Worm (Caenorhabditis elegans): ENCODE measurements around the gene cyp-13A12.

The cyp-13A12 gene

DNA sequence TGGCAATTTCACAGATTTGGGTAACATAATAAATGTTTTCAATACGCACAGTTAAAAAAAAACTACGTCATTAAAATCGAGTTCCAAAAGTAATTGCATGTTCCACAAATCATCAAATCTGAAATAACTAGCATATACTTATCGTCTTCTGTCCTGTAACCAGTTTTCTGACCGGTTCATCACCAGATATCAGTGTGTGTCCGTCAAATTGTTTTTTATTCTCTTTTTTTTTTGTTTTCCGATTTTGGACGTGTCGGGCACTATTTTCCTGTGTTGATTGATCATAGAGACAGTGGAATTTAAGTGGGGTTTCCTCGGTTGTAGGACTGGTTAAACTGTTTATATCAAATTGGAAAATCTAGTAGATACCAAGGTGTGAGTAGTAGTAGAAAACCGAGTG lies 10.4 kb upstream of the cyp-13A12 start:
- TF ChIP-seq him-1 (tag; optimal IDR thresholded peaks at IDR 0.05) (no peak), dao-5 (tag; optimal IDR thresholded peaks at IDR 0.05) (no peak), W03F9.2 (tag; optimal IDR thresholded peaks at IDR 0.05) (no peak)

DNA sequence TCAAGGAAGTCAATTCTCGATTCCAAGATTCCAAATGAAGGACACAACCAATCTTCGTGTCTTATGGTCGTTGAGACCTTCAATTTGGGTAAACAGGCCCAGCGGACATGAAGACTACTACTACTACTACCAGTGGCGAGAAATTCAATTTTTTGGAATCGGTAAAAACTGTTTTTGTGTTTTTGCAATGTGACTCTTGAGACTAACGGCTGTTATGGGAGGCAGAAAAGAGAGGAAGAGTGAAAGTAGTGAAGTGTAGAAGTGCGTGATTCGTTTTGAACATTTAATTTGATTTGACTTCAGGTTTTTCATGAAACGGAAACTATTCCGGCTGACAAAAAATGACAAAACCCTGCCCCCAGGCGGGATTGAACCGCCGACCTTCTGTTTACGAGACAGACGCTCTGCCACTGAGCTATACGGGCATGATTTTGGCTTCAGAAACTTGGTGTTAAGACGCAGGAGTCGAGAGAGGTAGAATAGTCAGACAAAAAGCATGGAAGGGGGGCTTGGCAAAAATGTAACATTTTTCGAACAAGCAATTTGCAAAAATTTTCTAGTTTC lies 8.5 kb upstream of the cyp-13A12 start:
- TF ChIP-seq him-1 (tag; optimal IDR thresholded peaks at IDR 0.05) (peak; percentile 6), dao-5 (tag; optimal IDR thresholded peaks at IDR 0.05) (peak; percentile 51), W03F9.2 (tag; optimal IDR thresholded peaks at IDR 0.05) (peak; percentile 56)

DNA sequence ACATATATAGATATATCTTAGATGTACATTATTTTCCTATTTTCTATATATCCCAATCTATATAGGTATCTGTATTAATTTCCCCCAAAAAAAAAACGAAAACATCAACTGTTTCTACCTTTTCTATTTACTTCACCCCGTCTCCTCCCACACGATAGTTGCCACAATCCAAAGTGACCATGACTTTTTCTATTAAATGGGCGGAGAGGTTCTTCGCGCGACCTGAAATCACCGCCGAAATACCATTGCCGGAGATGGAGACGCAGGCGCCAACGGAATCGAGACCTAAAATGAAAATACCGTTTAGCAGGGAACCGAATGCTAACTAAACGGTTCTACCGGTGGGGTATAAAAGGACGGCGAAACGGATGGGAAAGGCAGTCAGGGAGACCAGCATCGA lies 5.7 kb upstream of the cyp-13A12 start, which contains the start of gene col-98:
Gene col-98 (plus strand): TSS at position 390 of the 400 bp plus-strand sequence.
- TF ChIP-seq W03F9.2 (tag; optimal IDR thresholded peaks at IDR 0.05): no peak
- TF ChIP-seq dao-5 (tag; optimal IDR thresholded peaks at IDR 0.05): no peak
- no peak for TF ChIP-seq him-1 (tag; optimal IDR thresholded peaks at IDR 0.05)

DNA sequence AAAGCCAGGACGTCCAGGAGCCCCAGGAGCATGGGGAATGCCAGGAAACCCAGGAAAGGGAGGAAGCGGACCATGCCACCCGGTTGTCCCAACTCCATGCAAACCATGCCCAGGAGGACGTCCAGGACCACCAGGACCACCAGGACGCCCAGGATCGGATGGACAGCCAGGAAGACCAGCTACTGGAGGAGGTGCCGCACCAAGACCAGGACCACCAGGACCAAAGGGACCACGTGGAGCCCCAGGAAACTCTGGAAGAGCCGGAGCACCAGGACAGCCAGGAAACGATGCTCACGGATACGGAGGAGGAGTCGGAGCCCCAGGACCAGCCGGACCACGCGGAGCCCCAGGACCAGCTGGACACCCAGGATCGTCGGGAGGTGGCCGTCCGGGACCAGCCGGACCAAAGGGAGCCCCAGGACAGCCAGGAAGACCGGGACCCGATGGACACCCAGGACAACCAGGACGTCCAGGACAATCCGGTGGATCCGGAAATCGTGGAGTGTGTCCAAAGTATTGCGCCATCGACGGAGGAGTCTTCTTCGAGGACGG lies 4.7 kb upstream of the cyp-13A12 start:
- no peak for TF ChIP-seq dao-5 (tag; optimal IDR thresholded peaks at IDR 0.05)
- TF ChIP-seq W03F9.2 (tag; optimal IDR thresholded peaks at IDR 0.05): no peak
- no peak for TF ChIP-seq him-1 (tag; optimal IDR thresholded peaks at IDR 0.05)

DNA sequence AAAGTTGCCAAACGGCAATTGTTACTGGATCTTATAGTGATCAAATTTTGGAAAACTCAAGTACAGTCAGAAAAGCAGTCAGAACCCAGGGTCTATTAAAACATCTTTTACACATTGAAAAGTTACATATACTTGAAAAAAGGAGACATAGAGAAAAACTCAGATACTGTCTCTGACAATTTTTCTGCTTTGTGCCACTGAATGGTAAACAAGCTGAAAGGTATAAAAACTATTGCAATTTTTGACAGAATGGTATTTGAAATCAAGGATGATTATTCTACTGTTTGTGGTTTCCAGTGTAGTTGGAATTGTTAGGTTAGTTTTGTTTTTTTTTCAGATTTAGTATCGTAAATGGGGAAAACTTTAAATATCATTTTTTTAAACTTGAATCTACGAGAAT lies 3.6 kb upstream of the cyp-13A12 start, which contains the start of gene cyp-13A11:
Gene cyp-13A11 (plus strand): TSS at position 266 of the 400 bp plus-strand sequence.
- no peak for TF ChIP-seq W03F9.2 (tag; optimal IDR thresholded peaks at IDR 0.05)
- TF ChIP-seq dao-5 (tag; optimal IDR thresholded peaks at IDR 0.05): no peak
- no peak for TF ChIP-seq him-1 (tag; optimal IDR thresholded peaks at IDR 0.05)

DNA sequence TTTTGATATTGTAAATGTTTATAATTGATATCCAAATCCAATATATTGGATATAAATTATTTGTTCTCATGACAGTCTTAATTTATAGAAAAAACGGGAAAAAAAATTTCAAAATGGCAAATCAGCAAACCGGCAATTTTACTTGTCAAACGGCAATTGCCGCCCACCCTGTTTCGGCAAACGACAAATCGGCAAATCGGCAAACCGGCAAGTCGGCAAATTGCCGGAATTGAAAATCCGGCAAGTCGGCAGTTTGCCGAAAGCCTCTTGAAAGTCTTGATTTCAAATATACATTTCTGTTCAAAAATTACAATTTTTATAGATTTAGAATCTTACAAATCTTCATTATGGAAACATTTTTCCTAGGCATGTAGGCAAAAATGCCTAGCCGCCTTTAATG lies 3.6 kb downstream of the cyp-13A12 start:
- TF ChIP-seq him-1 (tag; optimal IDR thresholded peaks at IDR 0.05): no peak
- TF ChIP-seq dao-5 (tag; optimal IDR thresholded peaks at IDR 0.05): no peak
- TF ChIP-seq W03F9.2 (tag; optimal IDR thresholded peaks at IDR 0.05): no peak

DNA sequence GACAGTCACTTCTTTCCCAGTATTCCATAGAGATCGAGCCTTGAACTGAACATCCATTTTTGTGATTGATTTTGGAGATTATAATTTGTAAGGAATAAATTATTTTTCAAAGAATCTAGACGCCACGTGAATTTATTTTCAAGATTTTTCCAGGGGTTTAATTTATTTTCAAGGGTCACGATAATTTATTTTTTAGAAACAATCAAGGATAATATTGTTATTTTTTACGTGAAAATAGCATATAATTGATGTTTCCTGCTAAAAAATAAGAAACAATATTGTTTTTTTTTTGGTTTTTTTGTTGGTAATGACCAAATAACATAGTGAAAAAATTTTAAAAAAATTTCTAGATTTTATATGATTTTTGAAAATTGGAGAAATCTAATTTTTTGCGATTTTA lies 5.3 kb downstream of the cyp-13A12 start, which contains the start of gene F14F7.4:
Gene F14F7.4 (minus strand): TSS at position 101 of the 400 bp plus-strand sequence.
- TF ChIP-seq him-1 (tag; optimal IDR thresholded peaks at IDR 0.05): no peak

DNA sequence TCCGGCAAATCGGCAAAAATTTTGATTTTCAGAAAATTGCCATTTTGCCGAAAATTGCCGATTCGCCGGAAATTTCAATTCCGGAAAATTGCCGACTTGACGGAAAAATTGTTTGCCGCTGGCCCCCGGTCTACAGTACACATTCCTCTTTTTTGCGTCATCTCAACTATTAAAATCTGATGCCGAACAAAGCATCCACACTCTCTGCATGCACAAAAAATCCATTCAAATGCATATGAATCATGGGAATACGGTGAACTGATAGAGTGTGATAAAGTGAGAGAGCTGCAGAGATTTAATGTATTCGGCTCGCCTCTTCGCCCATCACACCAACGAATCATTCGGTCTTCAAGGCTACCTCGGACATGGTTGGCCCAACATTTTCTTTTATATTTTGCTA lies 6.2 kb downstream of the cyp-13A12 start, which contains the start of gene F14F7.7:
Gene F14F7.7 (plus strand): TSS at position 354 of the 400 bp plus-strand sequence.
- TF ChIP-seq dao-5 (tag; optimal IDR thresholded peaks at IDR 0.05) (no peak), W03F9.2 (tag; optimal IDR thresholded peaks at IDR 0.05) (no peak)

DNA sequence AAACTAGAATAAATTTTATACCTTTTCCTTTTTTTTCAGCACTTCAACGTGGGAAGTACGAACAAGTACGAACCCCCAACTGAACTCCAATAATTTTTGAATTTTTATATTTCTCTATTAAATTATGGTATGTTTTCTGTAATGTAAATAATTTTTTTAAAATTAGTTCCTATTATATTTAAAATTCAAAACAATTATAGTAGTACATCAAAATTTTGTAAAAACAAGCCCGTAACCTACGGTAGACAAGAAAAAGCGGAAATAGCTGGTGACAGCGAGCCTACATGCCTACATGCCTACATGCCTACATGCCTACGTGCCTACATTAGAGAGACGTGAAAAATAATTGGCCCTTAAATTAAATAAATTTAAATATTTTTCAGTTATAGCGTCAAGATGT lies 7.4 kb downstream of the cyp-13A12 start, which contains the start of gene F14F7.5:
Gene F14F7.5 (plus strand): TSS at position 301 of the 400 bp plus-strand sequence.
- TF ChIP-seq dao-5 (tag; optimal IDR thresholded peaks at IDR 0.05) (no peak), him-1 (tag; optimal IDR thresholded peaks at IDR 0.05) (no peak), W03F9.2 (tag; optimal IDR thresholded peaks at IDR 0.05) (no peak)

DNA sequence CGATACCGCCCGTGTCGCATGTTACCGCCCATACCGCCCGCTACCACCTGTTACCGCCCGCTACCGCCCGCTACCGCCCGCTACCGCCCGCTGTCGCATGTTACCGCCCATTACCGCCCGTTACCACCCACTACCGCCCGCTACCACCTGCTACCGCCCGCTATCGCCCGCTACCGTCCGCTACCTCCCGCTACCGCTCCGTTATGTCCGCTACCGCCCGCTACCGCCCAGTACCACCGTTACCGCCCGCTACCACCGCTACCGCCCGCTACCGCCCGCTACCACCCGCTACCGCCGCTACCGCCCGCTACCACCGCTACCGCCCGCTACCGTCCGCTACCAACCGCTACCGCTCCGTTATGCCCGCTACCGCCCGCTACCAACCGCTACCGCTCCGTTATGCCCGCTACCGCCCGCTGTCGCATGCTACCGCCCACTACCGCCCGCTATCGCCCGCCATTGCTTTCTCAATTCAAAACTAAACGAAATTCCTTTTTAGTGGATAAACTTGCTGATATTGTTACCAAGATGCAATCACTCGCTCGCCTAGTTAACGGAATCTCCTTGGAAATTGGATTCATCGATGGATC lies 8.2 kb downstream of the cyp-13A12 start:
- TF ChIP-seq W03F9.2 (tag; optimal IDR thresholded peaks at IDR 0.05) (no peak), him-1 (tag; optimal IDR thresholded peaks at IDR 0.05) (no peak), dao-5 (tag; optimal IDR thresholded peaks at IDR 0.05) (no peak)

DNA sequence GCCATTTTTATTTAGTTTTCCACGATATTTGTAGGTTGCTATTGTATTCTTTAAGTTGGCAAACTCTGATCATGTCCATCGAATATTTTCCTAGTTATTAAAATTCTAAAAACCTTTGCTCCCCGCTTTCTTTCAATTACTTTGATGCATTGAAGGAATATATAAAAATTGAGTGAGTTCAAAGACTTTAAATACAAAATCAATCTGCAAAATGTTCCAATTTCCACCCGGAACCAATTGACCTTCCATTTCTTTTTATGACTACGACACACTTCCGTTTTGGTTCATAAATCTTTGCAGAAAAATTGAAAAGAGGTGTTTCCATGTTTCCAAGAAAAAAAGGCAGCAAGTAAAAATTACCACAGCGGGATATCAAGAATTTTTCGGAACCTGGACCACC lies 15.4 kb downstream of the cyp-13A12 start, which contains the start of gene F54F12.2:
Gene F54F12.2 (plus strand): TSS at position 301 of the 400 bp plus-strand sequence.
- TF ChIP-seq him-1 (tag; optimal IDR thresholded peaks at IDR 0.05): no peak
- no peak for TF ChIP-seq W03F9.2 (tag; optimal IDR thresholded peaks at IDR 0.05)
- TF ChIP-seq dao-5 (tag; optimal IDR thresholded peaks at IDR 0.05): no peak

DNA sequence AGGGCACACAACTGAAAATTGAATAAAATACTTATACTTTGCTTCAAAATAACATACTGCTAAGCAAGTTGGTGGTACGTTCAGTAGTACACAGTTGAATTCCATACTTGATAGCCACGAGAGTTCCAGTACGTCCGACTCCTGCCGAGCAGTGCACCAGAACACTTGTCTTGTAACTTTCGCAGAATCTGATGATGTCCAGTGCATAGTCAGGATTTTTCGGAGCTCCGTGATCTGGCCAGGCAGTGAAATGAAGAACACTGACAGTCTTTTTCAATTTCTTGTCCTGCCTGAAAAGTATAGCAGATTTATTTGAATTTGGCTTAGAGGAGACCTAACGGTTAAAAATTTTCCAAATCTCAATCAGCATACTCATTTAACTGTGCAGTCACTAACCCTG lies 25.6 kb downstream of the cyp-13A12 start:
- TF ChIP-seq him-1 (tag; optimal IDR thresholded peaks at IDR 0.05): no peak
- TF ChIP-seq W03F9.2 (tag; optimal IDR thresholded peaks at IDR 0.05): no peak
- no peak for TF ChIP-seq dao-5 (tag; optimal IDR thresholded peaks at IDR 0.05)

DNA sequence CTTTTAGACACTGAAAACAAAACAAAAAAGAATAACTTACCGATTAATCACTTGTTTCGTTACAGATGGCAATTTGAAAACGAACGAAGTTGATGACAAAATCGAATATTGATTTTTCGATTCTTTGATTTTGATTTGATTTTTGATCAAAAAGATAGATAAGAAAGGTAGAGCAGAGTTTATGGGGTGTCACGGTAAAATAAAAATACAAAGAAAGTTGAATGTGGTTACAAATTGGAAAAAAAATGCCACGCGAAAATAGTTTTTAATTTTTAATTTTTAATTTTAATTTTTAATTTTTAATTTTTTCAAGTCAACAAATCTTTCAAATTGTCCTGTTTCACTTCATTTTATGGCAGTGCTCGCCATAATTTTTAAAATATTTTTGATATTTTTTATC lies 31.0 kb downstream of the cyp-13A12 start, which contains the start of gene F54F12.1:
Gene F54F12.1 (minus strand): TSS at position 101 of the 400 bp plus-strand sequence.
- TF ChIP-seq dao-5 (tag; optimal IDR thresholded peaks at IDR 0.05): no peak
- TF ChIP-seq W03F9.2 (tag; optimal IDR thresholded peaks at IDR 0.05): no peak
- TF ChIP-seq him-1 (tag; optimal IDR thresholded peaks at IDR 0.05): no peak

DNA sequence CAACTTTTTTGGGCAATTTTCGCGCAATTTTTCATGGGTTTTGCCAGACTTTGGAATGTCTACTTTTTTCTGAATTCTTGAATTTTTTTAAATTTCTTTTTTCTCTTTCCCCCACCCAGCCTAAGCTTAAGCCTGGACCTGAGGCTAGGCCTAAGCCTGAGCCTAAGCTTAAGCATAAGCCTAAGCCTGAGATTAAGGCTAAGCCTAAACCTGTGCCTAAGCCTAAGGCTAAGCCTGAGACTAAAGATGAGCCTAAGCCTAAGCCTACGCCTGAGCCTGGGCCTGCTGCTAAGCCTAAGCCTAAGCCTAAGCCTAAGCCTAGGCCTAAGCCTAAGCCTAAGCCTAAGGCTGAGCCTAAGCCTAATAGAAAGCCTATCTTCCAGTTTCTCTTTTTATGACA lies 31.9 kb downstream of the cyp-13A12 start:
- TF ChIP-seq W03F9.2 (tag; optimal IDR thresholded peaks at IDR 0.05) (no peak), dao-5 (tag; optimal IDR thresholded peaks at IDR 0.05) (no peak), him-1 (tag; optimal IDR thresholded peaks at IDR 0.05) (no peak)

Data from whole organism, L4/young adult.